Worm (Caenorhabditis elegans): Measurements from ENCODE around the gene Y62H9A.10.

The Y62H9A.10 gene

ce11 chrX:11879871-11880270 is 22.7 kb downstream of the Y62H9A.10 start, which contains the start of the genes Y62H9A.3 and Y62H9A.4:
Gene Y62H9A.3, minus strand, starts transcription at chrX:11879971.
Gene Y62H9A.4, plus strand, starts transcription at chrX:11880126.
- TF ChIP-seq rec-8 (tag; optimal IDR thresholded peaks at IDR 0.05) = no peak
- TF ChIP-seq ztf-26 (tag; optimal IDR thresholded peaks at IDR 0.05) = no peak

- TF ChIP-seq rec-8 (tag; optimal IDR thresholded peaks at IDR 0.05) (no peak), madf-10 (tag; optimal IDR thresholded peaks at IDR 0.05) (no peak), B0035.1 (tag; optimal IDR thresholded peaks at IDR 0.05) (no peak), tlf-1 (GFP tag; optimal IDR thresholded peaks at IDR 0.05) (no peak), Y79H2A.3 (GFP tag; conservative IDR thresholded peaks at IDR 0.05) (no peak), ceh-58 (GFP tag; IDR thresholded peaks at IDR 0.05) (no peak), B0336.3 (GFP tag; IDR thresholded peaks at IDR 0.05) (no peak), ceh-27 (GFP tag; optimal IDR thresholded peaks at IDR 0.05) (no peak), ZK185.1 (tag; optimal IDR thresholded peaks at IDR 0.05; ENCODE audit: poor library complexity, severe bottlenecking) (no peak), C17E4.6 (GFP tag; IDR thresholded peaks at IDR 0.05) (no peak), zfh-2 (GFP tag; conservative IDR thresholded peaks at IDR 0.05) (no peak), Y53F4B.3 (GFP tag; IDR thresholded peaks at IDR 0.05) (no peak), lin-35 (GFP tag; optimal IDR thresholded peaks at IDR 0.05) (no peak), chd-7 (tag; optimal IDR thresholded peaks at IDR 0.05) (no peak), xnd-1 (tag; optimal IDR thresholded peaks at IDR 0.05) (no peak), somi-1 (GFP tag; optimal IDR thresholded peaks at IDR 0.05) (no peak)
Measured at ce11 chrX:11878109-11878508, 24.5 kb downstream of the Y62H9A.10 start, which contains the start of gene Y62H9A.2. Gene Y62H9A.2, minus strand, starts transcription at chrX:11878209.

ce11 chrX:11875260-11875659 is 27.3 kb downstream of the Y62H9A.10 start, which contains the start of gene Y62H9A.1:
Gene Y62H9A.1, plus strand, starts transcription at chrX:11875541.
- TF ChIP-seq lin-35 (GFP tag; optimal IDR thresholded peaks at IDR 0.05) (no peak), hrde-1 (tag; optimal IDR thresholded peaks at IDR 0.05; ENCODE audit: borderline replicate concordance) (no peak), nhr-80 (tag; optimal IDR thresholded peaks at IDR 0.05) (no peak), C17E4.6 (GFP tag; IDR thresholded peaks at IDR 0.05) (no peak), lin-40 (tag; optimal IDR thresholded peaks at IDR 0.05) (no peak), xnd-1 (tag; optimal IDR thresholded peaks at IDR 0.05) (no peak), F49E8.2 (tag; optimal IDR thresholded peaks at IDR 0.05; ENCODE audit: insufficient read depth) (no peak), ztf-26 (tag; optimal IDR thresholded peaks at IDR 0.05) (no peak), aptf-3 (GFP tag; IDR thresholded peaks at IDR 0.05) (no peak), hmg-20 (GFP tag; IDR thresholded peaks at IDR 0.05) (no peak), snpc-1.3 (tag; optimal IDR thresholded peaks at IDR 0.05; ENCODE audit: insufficient read depth) (no peak), lsy-27 (tag; optimal IDR thresholded peaks at IDR 0.05; ENCODE audit: borderline replicate concordance, insufficient read depth) (no peak), F22D6.2 (tag; optimal IDR thresholded peaks at IDR 0.05) (no peak), B0019.2 (GFP tag; conservative IDR thresholded peaks at IDR 0.05) (no peak), F39B2.1 (GFP tag; IDR thresholded peaks at IDR 0.05) (no peak), ama-1 (optimal IDR thresholded peaks at IDR 0.05) (no peak), ama-1 (GFP tag; optimal IDR thresholded peaks at IDR 0.05) (no peak)

- TF ChIP-seq cebp-2 (GFP tag; IDR thresholded peaks at IDR 0.05) (no peak), Y79H2A.3 (GFP tag; conservative IDR thresholded peaks at IDR 0.05) (0 out of 2 replicates have a peak, but pooled peaks have one; percentile 21), mcd-1 (GFP tag; IDR thresholded peaks at IDR 0.05) (no peak), snpc-4 (GFP tag; optimal IDR thresholded peaks at IDR 0.05) (no peak), snpc-4 (tag; optimal IDR thresholded peaks at IDR 0.05) (peak in 2 of 4 experiments; percentile 23 to 42), sptf-2 (GFP tag; optimal IDR thresholded peaks at IDR 0.05) (no peak), mel-28 (tag; optimal IDR thresholded peaks at IDR 0.05; ENCODE audit: borderline replicate concordance) (no peak), egl-44 (GFP tag; IDR thresholded peaks at IDR 0.05) (peak; percentile 83; the same call in 1 of the 2 replicates), C06A6.2 (GFP tag; conservative IDR thresholded peaks at IDR 0.05) (no peak), nhr-179 (tag; optimal IDR thresholded peaks at IDR 0.05) (peak; percentile 10), ztf-25 (GFP tag; IDR thresholded peaks at IDR 0.05) (0 out of 2 replicates have a peak, but pooled peaks have one; percentile 48), nhr-80 (tag; optimal IDR thresholded peaks at IDR 0.05) (peak; percentile 17), F23B12.7 (tag; optimal IDR thresholded peaks at IDR 0.05; ENCODE audit: insufficient read depth) (no peak), hrde-1 (tag; optimal IDR thresholded peaks at IDR 0.05; ENCODE audit: borderline replicate concordance) (no peak), hlh-12 (tag; optimal IDR thresholded peaks at IDR 0.05) (no peak), dpff-1 (tag; optimal IDR thresholded peaks at IDR 0.05) (no peak), somi-1 (GFP tag; optimal IDR thresholded peaks at IDR 0.05) (no peak)
Measured at ce11 chrX:11872210-11872609, 30.4 kb downstream of the Y62H9A.10 start.

All from whole organism, young adult.